Worm (Caenorhabditis elegans) whole organism, midembryonic: ENCODE data around the gene C35B8.3.

Experiments used
- T22C8.4 ChIP-seq: fragments of 200-800 bp; sonication (Bioruptor generic); IDR thresholded peaks from 2 replicates; pipeline ENCODE4 v1.3.6; 2022; ENCODE audit warnings: missing genetic modification characterization, missing compliant biosample characterization
- flt-1 ChIP-seq: fragments of 200-800 bp; sonication (Bioruptor generic); IDR thresholded peaks from 2 replicates; pipeline ENCODE4 v1.3.6; 2022; ENCODE audit warnings: missing genetic modification characterization, missing compliant biosample characterization
- tab-1 ChIP-seq: fragments of 200-800 bp; sonication (Bioruptor generic); IDR thresholded peaks from 2 replicates; pipeline ENCODE4 v1.3.6; 2022; ENCODE audit warnings: missing genetic modification characterization, missing compliant biosample characterization
- ztf-23 ChIP-seq: fragments of 200-800 bp; sonication (Bioruptor generic); IDR thresholded peaks from 2 replicates; pipeline ENCODE4 v1.3.6; 2022; ENCODE audit warnings: missing genetic modification reagents, missing genetic modification characterization, missing compliant biosample characterization
- ztf-29 ChIP-seq: fragments of 200-800 bp; sonication (Bioruptor generic); IDR thresholded peaks from 2 replicates; pipeline ENCODE4 v1.3.6; 2022; ENCODE audit warnings: missing genetic modification reagents, missing genetic modification characterization, missing compliant biosample characterization

DNA sequence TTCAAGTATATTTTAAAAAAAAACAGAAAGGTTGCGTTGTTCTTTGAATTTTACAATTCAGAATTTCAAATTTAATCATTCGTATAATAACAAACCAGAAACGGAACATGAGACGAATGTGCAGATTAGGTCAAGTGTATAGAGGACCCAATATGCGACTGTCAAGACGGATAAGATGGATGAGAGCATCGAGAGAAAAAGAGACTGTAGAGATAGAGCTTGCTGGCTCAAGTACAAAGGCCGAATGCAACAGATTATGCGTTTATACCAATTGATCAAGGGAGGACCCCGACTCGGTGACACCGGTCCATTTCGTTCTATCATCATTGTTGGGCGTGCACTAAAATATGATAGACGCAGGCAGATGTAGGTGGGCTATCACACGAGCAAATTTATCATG lies 16.6 kb downstream of the C35B8.3 start:
- TF ChIP-seq tab-1 (GFP tag; lab: Robert Waterston, UW) (no peak), flt-1 (GFP tag; lab: Robert Waterston, UW) (no peak), ztf-29 (GFP tag; lab: Robert Waterston, UW) (no peak), ztf-23 (GFP tag; lab: Robert Waterston, UW) (no peak), T22C8.4 (GFP tag; lab: Robert Waterston, UW) (no peak)
